Worm (Caenorhabditis elegans): ENCODE data around the gene vps-39.

Gene vps-39

ce11 chrV:14001929-14002328 is 36.2 kb downstream of the vps-39 start:
- TF ChIP-seq scrt-1 (GFP tag; IDR thresholded peaks at IDR 0.05), result no peak
- TF ChIP-seq pes-1 (GFP tag; IDR thresholded peaks at IDR 0.05), result no peak
- no peak for TF ChIP-seq flt-1 (GFP tag; IDR thresholded peaks at IDR 0.05)

ce11 chrV:13993478-13993877 is 44.7 kb downstream of the vps-39 start:
- TF ChIP-seq ceh-13 (GFP tag; optimal IDR thresholded peaks at IDR 0.05) (no peak), ceh-36 (tag; optimal IDR thresholded peaks at IDR 0.05) (no peak)

- TF ChIP-seq tra-4 (tag; optimal IDR thresholded peaks at IDR 0.05), result no peak
- no peak for TF ChIP-seq aly-1 (tag; optimal IDR thresholded peaks at IDR 0.05)
- no peak for TF ChIP-seq sea-1 (GFP tag; conservative IDR thresholded peaks at IDR 0.05)
- no peak for TF ChIP-seq tbx-37 (GFP tag; conservative IDR thresholded peaks at IDR 0.05)
- TF ChIP-seq tbx-11 (GFP tag; IDR thresholded peaks at IDR 0.05), result no peak
- TF ChIP-seq ama-1 (optimal IDR thresholded peaks at IDR 0.05), result no peak
- TF ChIP-seq F13C5.2 (tag; optimal IDR thresholded peaks at IDR 0.05), result no peak
- TF ChIP-seq flt-1 (GFP tag; IDR thresholded peaks at IDR 0.05), result no peak
- TF ChIP-seq hmg-4 (GFP tag; optimal IDR thresholded peaks at IDR 0.05), result no peak
- no peak for TF ChIP-seq pes-1 (GFP tag; IDR thresholded peaks at IDR 0.05)
- TF ChIP-seq scrt-1 (GFP tag; IDR thresholded peaks at IDR 0.05), result no peak
- TF ChIP-seq ceh-36 (tag; optimal IDR thresholded peaks at IDR 0.05), result no peak
- no peak for TF ChIP-seq B0310.2 (tag; optimal IDR thresholded peaks at IDR 0.05)
- TF ChIP-seq hmbx-1 (tag; optimal IDR thresholded peaks at IDR 0.05), result no peak
Measured at ce11 chrV:13992485-13992884, 45.7 kb downstream of the vps-39 start, which contains the start of gene droe-4. TSS of gene droe-4 (plus strand) at chrV:13992656.

- TF ChIP-seq F13C5.2 (tag; optimal IDR thresholded peaks at IDR 0.05) (no peak), tbx-37 (GFP tag; conservative IDR thresholded peaks at IDR 0.05) (no peak), aly-1 (tag; optimal IDR thresholded peaks at IDR 0.05) (no peak), hmbx-1 (tag; optimal IDR thresholded peaks at IDR 0.05) (no peak), pes-1 (GFP tag; IDR thresholded peaks at IDR 0.05) (no peak), tbx-11 (GFP tag; IDR thresholded peaks at IDR 0.05) (no peak), hnd-1 (tag; optimal IDR thresholded peaks at IDR 0.05) (no peak), tra-4 (tag; optimal IDR thresholded peaks at IDR 0.05) (no peak), ceh-13 (GFP tag; optimal IDR thresholded peaks at IDR 0.05) (no peak)
Measured at ce11 chrV:13986823-13987222, 51.4 kb downstream of the vps-39 start.

ce11 chrV:13984828-13985227 is 53.4 kb downstream of the vps-39 start, which contains the start of gene end-1:
TSS of gene end-1 (plus strand) at chrV:13985128.
- TF ChIP-seq tbx-37 (GFP tag; conservative IDR thresholded peaks at IDR 0.05), result no peak
- TF ChIP-seq hnd-1 (tag; optimal IDR thresholded peaks at IDR 0.05), result no peak
- no peak for TF ChIP-seq tra-4 (tag; optimal IDR thresholded peaks at IDR 0.05)
- TF ChIP-seq flt-1 (GFP tag; IDR thresholded peaks at IDR 0.05), result no peak
- no peak for TF ChIP-seq scrt-1 (GFP tag; IDR thresholded peaks at IDR 0.05)
- TF ChIP-seq tbx-11 (GFP tag; IDR thresholded peaks at IDR 0.05), result no peak
- no peak for TF ChIP-seq pes-1 (GFP tag; IDR thresholded peaks at IDR 0.05)
- no peak for TF ChIP-seq aly-1 (tag; optimal IDR thresholded peaks at IDR 0.05)
- no peak for TF ChIP-seq sea-1 (GFP tag; conservative IDR thresholded peaks at IDR 0.05)
- TF ChIP-seq ceh-36 (tag; optimal IDR thresholded peaks at IDR 0.05), result no peak
